Fruit fly (Drosophila melanogaster): ENCODE measurements around the gene CG7564.

- TF ChIP-seq Abd-B (GFP tag; optimal IDR thresholded peaks at IDR 0.05) (no peak), GATAd (GFP tag; optimal IDR thresholded peaks at IDR 0.05) (no peak), Hnf4 (GFP tag; optimal IDR thresholded peaks at IDR 0.05) (no peak), woc (GFP tag; optimal IDR thresholded peaks at IDR 0.05) (no peak), fru (GFP tag; optimal IDR thresholded peaks at IDR 0.05) (no peak), sv (GFP tag; optimal IDR thresholded peaks at IDR 0.05) (no peak), Sp1 (GFP tag; optimal IDR thresholded peaks at IDR 0.05) (no peak), Dif (GFP tag; optimal IDR thresholded peaks at IDR 0.05; ENCODE audit: partially characterized antibody) (no peak), tai (GFP tag; optimal IDR thresholded peaks at IDR 0.05) (no peak), h (GFP tag; optimal IDR thresholded peaks at IDR 0.05) (no peak), Myc (optimal IDR thresholded peaks at IDR 0.05) (no peak), pan (optimal IDR thresholded peaks at IDR 0.05) (no peak), jim (GFP tag; optimal IDR thresholded peaks at IDR 0.05) (no peak), sage (GFP tag; optimal IDR thresholded peaks at IDR 0.05) (no peak)
Measured at dm6 chr3L:17534396-17534795, 20.3 kb downstream of the CG7564 start.
